Fruit fly (Drosophila melanogaster) whole organism, embryonic: ENCODE data around the gene Inx5.

Experiments used
- Atf6 ChIP-seq: fragments of 200-800 bp; sonication (Bioruptor generic); IDR thresholded peaks from 2 replicates; pipeline ENCODE4 v1.3.6; 2022; ENCODE audit warnings: missing biosample characterization, missing genetic modification characterization
- Awh ChIP-seq: fragments of 200-800 bp; sonication (Bioruptor generic); IDR thresholded peaks from 2 replicates; pipeline ENCODE4, ENCODE4 v1.3.6; 2022; ENCODE audit warnings: missing biosample characterization, missing genetic modification characterization
- B-H1 ChIP-seq: fragments of 200-800 bp; sonication (Bioruptor generic); IDR thresholded peaks from 3 replicates; pipeline ENCODE4 v1.3.6; 2022; ENCODE audit warnings: missing biosample characterization, missing genetic modification characterization
- CG10267 ChIP-seq: fragments of 200-800 bp; sonication (Bioruptor generic); optimal IDR thresholded peaks from 2 replicates; lab custom pipeline; 2018; ENCODE audit warnings: missing biosample characterization, mild to moderate bottlenecking, missing genetic modification characterization, moderate library complexity
- CG10431 ChIP-seq: fragments of 200-800 bp; sonication (Bioruptor generic); optimal IDR thresholded peaks from 3 replicates; lab custom pipeline; 2018; ENCODE audit warnings: missing biosample characterization, mild to moderate bottlenecking, missing genetic modification characterization
- CG12071 ChIP-seq: fragments of 200-800 bp; sonication (Bioruptor generic); optimal IDR thresholded peaks from 3 replicates; lab custom pipeline; 2018; ENCODE audit warnings: missing biosample characterization, mild to moderate bottlenecking, missing genetic modification characterization
- CG13894 ChIP-seq: fragments of 200-800 bp; sonication (Bioruptor generic); optimal IDR thresholded peaks from 3 replicates; lab custom pipeline; 2018; ENCODE audit warnings: missing biosample characterization, mild to moderate bottlenecking, missing genetic modification characterization, moderate library complexity
- CG14441 ChIP-seq: fragments of 200-800 bp; sonication (Bioruptor generic); IDR thresholded peaks from 2 replicates; pipeline ENCODE4 v1.3.6; 2022; ENCODE audit warnings: missing biosample characterization, missing genetic modification characterization
- CG15269 ChIP-seq: fragments of 200-800 bp; sonication (Bioruptor generic); optimal IDR thresholded peaks from 2 replicates; lab custom pipeline; 2018; ENCODE audit warnings: missing biosample characterization, mild to moderate bottlenecking, missing genetic modification characterization, moderate library complexity
- CG16779 ChIP-seq: fragments of 200-800 bp; sonication (Bioruptor generic); IDR thresholded peaks from 2 replicates; pipeline ENCODE4 v1.3.6; 2022; ENCODE audit warnings: missing biosample characterization, missing genetic modification characterization
- CG1792 ChIP-seq: fragments of 200-800 bp; sonication (Bioruptor generic); optimal IDR thresholded peaks from 2 replicates; lab custom pipeline; 2016; ENCODE audit warnings: missing biosample characterization, missing genetic modification characterization
- CG30403 ChIP-seq: fragments of 200-800 bp; sonication (Bioruptor generic); optimal IDR thresholded peaks from 3 replicates; lab custom pipeline; 2016; ENCODE audit warnings: missing biosample characterization, missing genetic modification characterization
- CG31365 ChIP-seq: fragments of 200-800 bp; sonication (Bioruptor generic); optimal IDR thresholded peaks from 2 replicates; lab custom pipeline; 2018; ENCODE audit warnings: missing biosample characterization, mild to moderate bottlenecking, missing genetic modification characterization
- CG34224 ChIP-seq: fragments of 200-800 bp; sonication (Bioruptor generic); IDR thresholded peaks from 3 replicates; pipeline ENCODE4 v1.3.6; 2022; ENCODE audit warnings: missing biosample characterization, missing genetic modification characterization; ENCODE audit not compliant: partially characterized antibody
- CG7786 ChIP-seq: fragments of 200-800 bp; sonication (Bioruptor generic); optimal IDR thresholded peaks from 2 replicates; lab custom pipeline; 2016; ENCODE audit warnings: missing biosample characterization, missing genetic modification characterization
- CG9609 ChIP-seq: fragments of 200-800 bp; sonication (Bioruptor generic); optimal IDR thresholded peaks from 3 replicates; lab custom pipeline; 2016; ENCODE audit warnings: missing biosample characterization, missing genetic modification characterization
- D19A ChIP-seq: fragments of 200-800 bp; optimal IDR thresholded peaks from 3 replicates; lab custom pipeline; 2019; ENCODE audit warnings: missing biosample characterization, mild to moderate bottlenecking, missing genetic modification characterization, moderate library complexity
- Deaf1 ChIP-seq: fragments of 200-800 bp; optimal IDR thresholded peaks from 3 replicates; lab custom pipeline; 2019; ENCODE audit warnings: missing biosample characterization, mild to moderate bottlenecking, missing genetic modification characterization, moderate library complexity
- Dek ChIP-seq: fragments of 200-800 bp; sonication (Bioruptor generic); optimal IDR thresholded peaks from 3 replicates; lab custom pipeline; 2019; ENCODE audit warnings: missing biosample characterization, mild to moderate bottlenecking, missing genetic modification characterization, moderate library complexity
- Dip3 ChIP-seq: fragments of 200-800 bp; sonication (Bioruptor generic); optimal IDR thresholded peaks from 3 replicates; lab custom pipeline; 2016; ENCODE audit warnings: missing biosample characterization, missing genetic modification characterization
- Drgx ChIP-seq: fragments of 200-800 bp; sonication (Bioruptor generic); IDR thresholded peaks from 2 replicates; pipeline ENCODE4 v1.3.6; 2022; ENCODE audit warnings: missing biosample characterization, missing genetic modification characterization
- E2f1 ChIP-seq: fragments of 200-800 bp; sonication (Bioruptor generic); IDR thresholded peaks from 2 replicates; pipeline ENCODE4 v1.3.6; 2022; ENCODE audit warnings: missing biosample characterization, missing genetic modification characterization
- Hr3 ChIP-seq: fragments of 200-800 bp; sonication (Bioruptor generic); optimal IDR thresholded peaks from 3 replicates; lab custom pipeline; 2016; ENCODE audit warnings: missing biosample characterization, missing genetic modification characterization
- Jarid2 ChIP-seq: fragments of 200-800 bp; sonication (Bioruptor generic); optimal IDR thresholded peaks from 3 replicates; lab custom pipeline; 2017; ENCODE audit warnings: mild to moderate bottlenecking, missing biosample characterization, missing genetic modification reagents, missing genetic modification characterization
- Lim3 ChIP-seq: fragments of 200-800 bp; sonication (Bioruptor generic); IDR thresholded peaks from 2 replicates; pipeline ENCODE4 v1.3.6; 2022; ENCODE audit warnings: missing biosample characterization, missing genetic modification characterization
- NfI ChIP-seq: fragments of 200-800 bp; sonication (Bioruptor generic); optimal IDR thresholded peaks from 3 replicates; lab custom pipeline; 2018; ENCODE audit warnings: missing biosample characterization, mild to moderate bottlenecking, missing genetic modification characterization, moderate library complexity
- Oaz ChIP-seq: fragments of 200-800 bp; sonication (Bioruptor generic); IDR thresholded peaks from 2 replicates; pipeline ENCODE4 v1.3.6; 2022; ENCODE audit warnings: missing biosample characterization, missing genetic modification characterization
- PHDP ChIP-seq: fragments of 200-800 bp; sonication (Bioruptor generic); optimal IDR thresholded peaks from 3 replicates; lab custom pipeline; 2018; ENCODE audit warnings: missing biosample characterization, mild to moderate bottlenecking, missing genetic modification characterization, moderate library complexity
- Six4 ChIP-seq: fragments of 200-800 bp; sonication (Bioruptor generic); optimal IDR thresholded peaks from 2 replicates; lab custom pipeline; 2016; ENCODE audit warnings: missing biosample characterization, missing genetic modification characterization
- Spps ChIP-seq: fragments of 200-800 bp; sonication (Bioruptor generic); optimal IDR thresholded peaks from 2 replicates; lab custom pipeline; 2018; ENCODE audit warnings: missing biosample characterization, mild to moderate bottlenecking, missing genetic modification characterization
- Sry-β ChIP-seq: fragments of 200-800 bp; sonication (Bioruptor generic); optimal IDR thresholded peaks from 2 replicates; lab custom pipeline; 2018; ENCODE audit warnings: missing biosample characterization, mild to moderate bottlenecking, missing genetic modification characterization, moderate library complexity
- Sry-δ ChIP-seq: fragments of 200-800 bp; sonication (Bioruptor generic); optimal IDR thresholded peaks from 2 replicates; lab custom pipeline; 2016; ENCODE audit warnings: missing biosample characterization, missing genetic modification characterization
- Tbp ChIP-seq: fragments of >200 bp; optimal IDR thresholded peaks from 2 replicates; lab custom pipeline; 2018; ENCODE audit warnings: missing biosample characterization, missing genetic modification characterization
- abd-A ChIP-seq: fragments of 200-800 bp; sonication (Bioruptor generic); optimal IDR thresholded peaks from 3 replicates; lab custom pipeline; 2019; ENCODE audit warnings: missing biosample characterization, mild to moderate bottlenecking, missing genetic modification characterization, moderate library complexity
- ato ChIP-seq: fragments of 200-800 bp; sonication (Bioruptor generic); IDR thresholded peaks from 2 replicates; pipeline ENCODE4 v1.3.6; 2022; ENCODE audit warnings: missing biosample characterization, missing genetic modification characterization; ENCODE audit not compliant: partially characterized antibody
- caup ChIP-seq: fragments of 200-800 bp; sonication (Bioruptor generic); optimal IDR thresholded peaks from 3 replicates; lab custom pipeline; 2017; ENCODE audit warnings: missing biosample characterization, mild to moderate bottlenecking, missing genetic modification characterization, moderate library complexity; ENCODE audit not compliant: severe bottlenecking
- chinmo ChIP-seq: fragments of 200-800 bp; sonication (Bioruptor generic); IDR thresholded peaks from 4 replicates; pipeline ENCODE4 v1.3.6; 2022; ENCODE audit warnings: missing biosample characterization, missing genetic modification characterization; ENCODE audit not compliant: partially characterized antibody
- chm ChIP-seq: fragments of 200-800 bp; sonication (Bioruptor generic); IDR thresholded peaks from 2 replicates; pipeline ENCODE4 v1.3.6; 2022; ENCODE audit warnings: missing biosample characterization, missing genetic modification characterization
- crp ChIP-seq, 2 experiments: fragments of 200-800 bp; sonication (Bioruptor generic); optimal IDR thresholded peaks; 2 replicates in 1 of 2; 3 replicates in 1 of 2; lab custom pipeline; 2017; ENCODE audit warnings: missing biosample characterization in 2 of 2, missing genetic modification characterization in 2 of 2, mild to moderate bottlenecking in 1 of 2, moderate library complexity in 1 of 2
- disco-r ChIP-seq: fragments of 200-800 bp; sonication (Bioruptor generic); optimal IDR thresholded peaks from 2 replicates; lab custom pipeline; 2016; ENCODE audit warnings: missing biosample characterization, missing genetic modification characterization
- dysf ChIP-seq: fragments of 200-800 bp; sonication (Bioruptor generic); IDR thresholded peaks from 3 replicates; pipeline ENCODE4 v1.3.6; 2022; ENCODE audit warnings: missing biosample characterization, missing genetic modification characterization
- gsb ChIP-seq: fragments of 200-800 bp; sonication (Bioruptor generic); IDR thresholded peaks from 2 replicates; pipeline ENCODE4 v1.3.6; 2022; ENCODE audit warnings: missing biosample characterization, missing genetic modification characterization
- ind ChIP-seq: fragments of 200-800 bp; sonication (Bioruptor generic); optimal IDR thresholded peaks from 3 replicates; lab custom pipeline; 2016; ENCODE audit warnings: missing biosample characterization, missing genetic modification characterization
- kni ChIP-seq: fragments of 200-800 bp; sonication (Bioruptor generic); optimal IDR thresholded peaks from 3 replicates; lab custom pipeline; 2017; ENCODE audit warnings: mild to moderate bottlenecking, missing biosample characterization, missing genetic modification reagents, missing genetic modification characterization
- lbe ChIP-seq: fragments of 200-800 bp; sonication (Bioruptor generic); optimal IDR thresholded peaks from 2 replicates; lab custom pipeline; 2016; ENCODE audit warnings: missing biosample characterization, mild to moderate bottlenecking, missing genetic modification characterization
- oc ChIP-seq: fragments of 200-800 bp; sonication (Bioruptor generic); optimal IDR thresholded peaks from 2 replicates; lab custom pipeline; 2018; ENCODE audit warnings: missing biosample characterization, mild to moderate bottlenecking, missing genetic modification characterization, moderate library complexity
- sens-2 ChIP-seq: fragments of 200-800 bp; sonication (Bioruptor generic); IDR thresholded peaks from 2 replicates; pipeline ENCODE4 v1.3.6; 2022; ENCODE audit warnings: missing biosample characterization, missing genetic modification characterization
- ssp ChIP-seq: fragments of 200-800 bp; sonication (Bioruptor generic); IDR thresholded peaks from 2 replicates; pipeline ENCODE4 v1.3.6; 2022; ENCODE audit warnings: missing biosample characterization, missing genetic modification characterization
- tin ChIP-seq: fragments of 200-800 bp; sonication (Bioruptor generic); optimal IDR thresholded peaks from 3 replicates; lab custom pipeline; 2016; ENCODE audit warnings: missing biosample characterization, missing genetic modification characterization
- tna ChIP-seq: fragments of 200-800 bp; sonication (Bioruptor generic); IDR thresholded peaks from 2 replicates; pipeline ENCODE4 v1.3.6; 2022; ENCODE audit warnings: missing biosample characterization, missing genetic modification characterization; ENCODE audit not compliant: partially characterized antibody
- trem ChIP-seq: fragments of 200-800 bp; optimal IDR thresholded peaks from 3 replicates; lab custom pipeline; 2019; ENCODE audit warnings: missing biosample characterization, mild to moderate bottlenecking, missing genetic modification characterization, moderate library complexity
- zfh1 ChIP-seq: fragments of 200-800 bp; sonication (Bioruptor generic); IDR thresholded peaks from 3 replicates; pipeline ENCODE4 v1.3.6; 2022; ENCODE audit warnings: missing biosample characterization, missing genetic modification characterization

The Inx5 gene

DNA sequence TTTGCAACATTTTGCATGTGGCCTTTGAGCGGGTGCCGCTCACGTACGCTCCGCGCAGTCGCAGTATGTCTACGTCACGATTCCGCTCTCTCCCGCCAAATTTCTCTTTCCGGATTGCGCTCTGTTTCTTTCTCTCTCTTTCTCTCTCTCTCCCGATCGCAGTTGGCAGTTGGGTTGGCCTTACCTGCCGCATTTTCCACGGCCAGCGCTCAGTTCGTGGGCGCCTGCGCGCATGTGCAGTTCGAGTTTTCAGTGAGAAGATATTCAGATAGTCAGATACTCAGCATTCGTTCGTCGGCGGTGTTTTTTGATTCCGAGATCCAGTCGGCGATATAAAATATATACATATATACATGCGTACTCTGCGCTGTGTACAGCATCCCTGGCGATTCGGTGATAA, 49.7 kb upstream of the Inx5 start, which contains the start of gene CG7884 (continued):
- TF ChIP-seq Drgx (GFP tag; lab: Robert Waterston, UW) = 0 out of 2 replicates have a peak, but pooled peaks have one; percentile 13
- TF ChIP-seq gsb = no peak
- TF ChIP-seq CG12071 = no peak
- TF ChIP-seq caup (GFP tag; lab: Kevin White, UChicago) = no peak
- TF ChIP-seq dysf (GFP tag; lab: Robert Waterston, UW) = no peak
- no peak for TF ChIP-seq crp (GFP tag; optimal IDR thresholded peaks at IDR 0.05; lab: Kevin White, UChicago)
- TF ChIP-seq Deaf1 (tag; lab: Kevin White, UChicago) = peak; percentile 7
- TF ChIP-seq Sry-δ = no peak
- no peak for TF ChIP-seq ato
- no peak for TF ChIP-seq NfI (GFP tag; lab: Kevin White, UChicago)
- TF ChIP-seq disco-r (GFP tag; lab: Kevin White, UChicago) = no peak
- no peak for TF ChIP-seq abd-A (tag; lab: Kevin White, UChicago)
- no peak for TF ChIP-seq CG31365 (tag; lab: Kevin White, UChicago)
- no peak for TF ChIP-seq kni (GFP tag; lab: Kevin White, UChicago)
- TF ChIP-seq CG9609 (GFP tag; lab: Kevin White, UChicago) = no peak
- TF ChIP-seq CG16779 = no peak
- no peak for TF ChIP-seq CG14441 (GFP tag; lab: Robert Waterston, UW)
- no peak for TF ChIP-seq CG1792 (GFP tag; lab: Kevin White, UChicago)
- TF ChIP-seq trem (tag; lab: Kevin White, UChicago) = no peak
- TF ChIP-seq Six4 (GFP tag; lab: Kevin White, UChicago) = no peak
- 0 out of 3 replicates have a peak, but pooled peaks have one; percentile 38 for TF ChIP-seq zfh1 (GFP tag; lab: Robert Waterston, UW)
- TF ChIP-seq chinmo (GFP tag; lab: Robert Waterston, UW) = no peak
- peak; percentile 40; the same call in 1 of the 2 replicates for TF ChIP-seq E2f1
- TF ChIP-seq Atf6 = no peak
- TF ChIP-seq CG10267 = no peak
- TF ChIP-seq CG34224 (GFP tag; lab: Robert Waterston, UW) = no peak
- no peak for TF ChIP-seq Sry-β
- TF ChIP-seq PHDP (tag; lab: Kevin White, UChicago) = no peak
- no peak for TF ChIP-seq B-H1 (GFP tag; lab: Robert Waterston, UW)
- TF ChIP-seq chm (GFP tag; lab: Robert Waterston, UW) = no peak
- no peak for TF ChIP-seq CG7786 (GFP tag; lab: Kevin White, UChicago)
- TF ChIP-seq Dek (tag; lab: Kevin White, UChicago) = no peak
- TF ChIP-seq CG10431 (GFP tag; lab: Kevin White, UChicago) = no peak
- no peak for TF ChIP-seq Awh (GFP tag; lab: Robert Waterston, UW)
- no peak for TF ChIP-seq Hr3 (GFP tag; lab: Kevin White, UChicago)
- TF ChIP-seq CG30403 (GFP tag; lab: Kevin White, UChicago) = no peak
- TF ChIP-seq ind (GFP tag; lab: Kevin White, UChicago) = no peak
- TF ChIP-seq Jarid2 (GFP tag; lab: Kevin White, UChicago) = peak; percentile 64
- TF ChIP-seq CG13894 (tag; lab: Kevin White, UChicago) = no peak
- TF ChIP-seq Dip3 (GFP tag; lab: Kevin White, UChicago) = no peak
- TF ChIP-seq tna (GFP tag; lab: Robert Waterston, UW) = no peak
- no peak for TF ChIP-seq ssp
- TF ChIP-seq Oaz (GFP tag; lab: Robert Waterston, UW) = no peak
- TF ChIP-seq oc = no peak
- TF ChIP-seq CG15269 (tag; lab: Kevin White, UChicago) = no peak
- no peak for TF ChIP-seq lbe (GFP tag; lab: Kevin White, UChicago)
- no peak for TF ChIP-seq Lim3 (GFP tag; lab: Robert Waterston, UW)
- TF ChIP-seq Spps = no peak
- no peak for TF ChIP-seq Tbp (GFP tag; lab: Kevin White, UChicago)
- no peak for TF ChIP-seq sens-2 (GFP tag; lab: Robert Waterston, UW)
- no peak for TF ChIP-seq tin (GFP tag; lab: Kevin White, UChicago)
- no peak for TF ChIP-seq D19A (tag; lab: Kevin White, UChicago)
